Fruit fly (Drosophila melanogaster): ENCODE data around the gene nAChRbeta2.
A peak's percentile ranks its signal among the peaks of the same experiment; 100 is the strongest.

nAChRbeta2 gene

DNA sequence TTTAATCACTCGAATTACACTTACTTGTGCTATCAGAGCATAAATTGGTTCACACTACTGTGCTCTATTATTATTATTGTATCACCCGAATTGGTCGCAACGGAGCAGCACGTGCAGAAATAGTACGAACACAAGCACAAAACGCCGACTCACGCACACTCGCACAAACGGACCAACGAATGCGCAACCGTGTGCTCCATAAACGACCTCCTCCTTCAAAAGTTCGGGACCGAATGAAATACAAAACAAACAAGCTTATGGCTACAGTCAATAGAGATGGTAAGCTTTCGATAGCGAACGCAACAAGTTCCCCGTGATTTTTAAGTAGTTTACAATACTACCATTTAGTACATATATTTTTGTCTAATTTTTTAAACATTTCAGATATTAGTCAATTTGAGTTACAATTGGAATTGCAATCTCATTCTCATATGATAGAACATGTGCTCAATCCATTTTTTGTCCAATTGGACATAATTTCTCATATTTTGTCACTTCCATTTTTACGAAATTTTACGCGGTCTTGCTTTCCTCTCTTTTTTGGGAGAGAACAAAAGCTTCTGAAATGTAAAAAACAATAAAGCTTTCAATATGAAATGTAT, 28.9 kb upstream of the nAChRbeta2 start, which contains the start of gene Cftr (continued):
- TF ChIP-seq zen2 (GFP tag; IDR thresholded peaks at IDR 0.05; ENCODE audit: partially characterized antibody) = peak; percentile 24; the same call in 1 of the 3 replicates
- TF ChIP-seq CG1647 (GFP tag; optimal IDR thresholded peaks at IDR 0.05) = peak; percentile 43
- no peak for TF ChIP-seq ssp (GFP tag; IDR thresholded peaks at IDR 0.05)
- no peak for TF ChIP-seq CG8281 (tag; optimal IDR thresholded peaks at IDR 0.05)
- peak; percentile 36; the same call in 1 of the 3 replicates for TF ChIP-seq tgo (GFP tag; IDR thresholded peaks at IDR 0.05)
- no peak for TF ChIP-seq CG18262 (tag; optimal IDR thresholded peaks at IDR 0.05)
- TF ChIP-seq CG6765 (GFP tag; optimal IDR thresholded peaks at IDR 0.05) = no peak
- peak; percentile 1 for TF ChIP-seq Mes4 (GFP tag; optimal IDR thresholded peaks at IDR 0.05)
- no peak for TF ChIP-seq danr (GFP tag; IDR thresholded peaks at IDR 0.05)
- peak; percentile 86 for TF ChIP-seq Sry-δ (GFP tag; optimal IDR thresholded peaks at IDR 0.05)
- TF ChIP-seq CG17612 (GFP tag; IDR thresholded peaks at IDR 0.05) = no peak; the same call in 1 of the 2 replicates
- TF ChIP-seq CG33213 (GFP tag; optimal IDR thresholded peaks at IDR 0.05) = peak; percentile 30
- TF ChIP-seq tx (GFP tag; optimal IDR thresholded peaks at IDR 0.05) = peak; percentile 7
- peak; percentile 33 for TF ChIP-seq Myb (GFP tag; optimal IDR thresholded peaks at IDR 0.05)
- TF ChIP-seq Poxn (GFP tag; IDR thresholded peaks at IDR 0.05) = no peak
- peak; percentile 62 for TF ChIP-seq CG13287 (GFP tag; IDR thresholded peaks at IDR 0.05; ENCODE audit: partially characterized antibody)
- no peak for TF ChIP-seq CG10274 (GFP tag; optimal IDR thresholded peaks at IDR 0.05)
- peak; percentile 92 for TF ChIP-seq CG3838 (GFP tag; optimal IDR thresholded peaks at IDR 0.05)
- no peak for TF ChIP-seq CG10565 (GFP tag; optimal IDR thresholded peaks at IDR 0.05)
- TF ChIP-seq CG15269 (tag; optimal IDR thresholded peaks at IDR 0.05) = no peak
- TF ChIP-seq CG17328 (GFP tag; IDR thresholded peaks at IDR 0.05) = peak; percentile 42; the same call in 1 of the 2 replicates
- no peak for TF ChIP-seq nau (GFP tag; optimal IDR thresholded peaks at IDR 0.05)
- TF ChIP-seq gfzf (GFP tag; optimal IDR thresholded peaks at IDR 0.05) = no peak
- peak; percentile 12 for TF ChIP-seq schlank (tag; optimal IDR thresholded peaks at IDR 0.05)
- no peak for TF ChIP-seq CG7556 (GFP tag; optimal IDR thresholded peaks at IDR 0.05)
- TF ChIP-seq CG15011 (GFP tag; optimal IDR thresholded peaks at IDR 0.05) = no peak
- peak; percentile 66 for TF ChIP-seq Antp (GFP tag; optimal IDR thresholded peaks at IDR 0.05)
- TF ChIP-seq CG3163 (GFP tag; optimal IDR thresholded peaks at IDR 0.05) = peak; percentile 5
- TF ChIP-seq pnt (GFP tag; optimal IDR thresholded peaks at IDR 0.05) = peak; percentile 14
- TF ChIP-seq Asciz (GFP tag; optimal IDR thresholded peaks at IDR 0.05) = peak; percentile 60
- no peak; the same call in 1 of the 2 replicates for TF ChIP-seq CG11696 (GFP tag; IDR thresholded peaks at IDR 0.05)
- TF ChIP-seq Dbx (GFP tag; IDR thresholded peaks at IDR 0.05) = peak; percentile 85; the same call in 2 of the 3 replicates
- peak; percentile 43 for TF ChIP-seq CG9609 (GFP tag; optimal IDR thresholded peaks at IDR 0.05)
- peak; percentile 23 for TF ChIP-seq CG4328 (GFP tag; optimal IDR thresholded peaks at IDR 0.05)
- TF ChIP-seq CG14965 (GFP tag; optimal IDR thresholded peaks at IDR 0.05; ENCODE audit: borderline replicate concordance) = no peak
- peak; percentile 100 for TF ChIP-seq cwo (GFP tag; optimal IDR thresholded peaks at IDR 0.05)
- peak; percentile 35 for TF ChIP-seq unpg (GFP tag; optimal IDR thresholded peaks at IDR 0.05)
- peak; percentile 66; the same call in 1 of the 2 replicates for TF ChIP-seq CG42726 (GFP tag; IDR thresholded peaks at IDR 0.05; ENCODE audit: partially characterized antibody)
- TF ChIP-seq ems (GFP tag; optimal IDR thresholded peaks at IDR 0.05) = peak; percentile 65
- no peak for TF ChIP-seq az2 (GFP tag; optimal IDR thresholded peaks at IDR 0.05)
- no peak for TF ChIP-seq Abd-B (GFP tag; optimal IDR thresholded peaks at IDR 0.05)
- peak; percentile 18; the same call in 1 of the 2 replicates for TF ChIP-seq Nf-YA (GFP tag; IDR thresholded peaks at IDR 0.05)
- no peak for TF ChIP-seq CG10959 (GFP tag; IDR thresholded peaks at IDR 0.05)
- TF ChIP-seq cg (GFP tag; optimal IDR thresholded peaks at IDR 0.05) = peak; percentile 90
- TF ChIP-seq wdn (GFP tag; IDR thresholded peaks at IDR 0.05) = no peak
- TF ChIP-seq D (optimal IDR thresholded peaks at IDR 0.05) = no peak
- TF ChIP-seq D (GFP tag; optimal IDR thresholded peaks at IDR 0.05) = no peak
- TF ChIP-seq esg (GFP tag; conservative IDR thresholded peaks at IDR 0.05) = no peak
- no peak for TF ChIP-seq Gug (GFP tag; IDR thresholded peaks at IDR 0.05)
- TF ChIP-seq pfk (GFP tag; optimal IDR thresholded peaks at IDR 0.05) = peak; percentile 57
